In genomic region chr3L:21455196-21455595, dm6 we compare ENCODE assay signal across 2 fruit fly cellular contexts.
TF ChIP-seq lines count a peak whose summit lies in the region.

No protein-coding gene starts in this region.

- TF ChIP-seq CTCF in whole organism, embryonic (GFP tag; optimal IDR thresholded peaks at IDR 0.05; lab: Kevin White, UChicago) = no peak

TF ChIP-seq in whole organism, embryonic, 481 proteins besides CTCF, POLR2A, EP300 and RAD21 (continues in another document):
- TF ChIP-seq phol (tag; optimal IDR thresholded peaks at IDR 0.05; lab: Kevin White, UChicago) (peak; percentile 17), CG14710 (tag; optimal IDR thresholded peaks at IDR 0.05; lab: Kevin White, UChicago) (peak; percentile 23), chif (GFP tag; optimal IDR thresholded peaks at IDR 0.05; lab: Kevin White, UChicago) (peak in 1 of 2 experiments; percentile 0), CG32772 (GFP tag; IDR thresholded peaks at IDR 0.05; lab: Robert Waterston, UW) (no peak), gem (tag; optimal IDR thresholded peaks at IDR 0.05; lab: Kevin White, UChicago) (peak; percentile 39), CG32532 (GFP tag; IDR thresholded peaks at IDR 0.05; lab: Robert Waterston, UW) (no peak), CG10209 (GFP tag; optimal IDR thresholded peaks at IDR 0.05; lab: Kevin White, UChicago) (no peak), ac (GFP tag; optimal IDR thresholded peaks at IDR 0.05; lab: Kevin White, UChicago) (peak; percentile 24), Chrac-16 (GFP tag; optimal IDR thresholded peaks at IDR 0.05; lab: Kevin White, UChicago) (no peak), CG9727 (GFP tag; optimal IDR thresholded peaks at IDR 0.05; lab: Kevin White, UChicago) (peak; percentile 45), CG12104 (GFP tag; optimal IDR thresholded peaks at IDR 0.05; lab: Kevin White, UChicago) (no peak), CG18262 (tag; optimal IDR thresholded peaks at IDR 0.05; lab: Kevin White, UChicago) (peak; percentile 39), CG14860 (GFP tag; IDR thresholded peaks at IDR 0.05; lab: Robert Waterston, UW; ENCODE audit: partially characterized antibody) (no peak), Oaz (GFP tag; IDR thresholded peaks at IDR 0.05; lab: Robert Waterston, UW) (no peak), bsh (GFP tag; optimal IDR thresholded peaks at IDR 0.05; lab: Kevin White, UChicago) (peak in 1 of 2 experiments; percentile 27), CG1024 (GFP tag; IDR thresholded peaks at IDR 0.05; lab: Robert Waterston, UW) (no peak), CG4404 (GFP tag; IDR thresholded peaks at IDR 0.05; lab: Robert Waterston, UW) (peak; percentile 20; the same call in 1 of the 2 replicates), lola (GFP tag; optimal IDR thresholded peaks at IDR 0.05; lab: Kevin White, UChicago) (peak in 1 of 3 experiments; percentile 17), CG11723 (GFP tag; optimal IDR thresholded peaks at IDR 0.05; lab: Kevin White, UChicago) (no peak), sens (GFP tag; lab: Kevin White, UChicago) (peak; percentile 82), Camta (GFP tag; optimal IDR thresholded peaks at IDR 0.05; lab: Kevin White, UChicago) (no peak), zen (tag; optimal IDR thresholded peaks at IDR 0.05; lab: Kevin White, UChicago) (peak; percentile 56), dmrt11E (tag; optimal IDR thresholded peaks at IDR 0.05; lab: Kevin White, UChicago) (peak; percentile 59), CG9609 (GFP tag; optimal IDR thresholded peaks at IDR 0.05; lab: Kevin White, UChicago) (no peak), jumu (GFP tag; optimal IDR thresholded peaks at IDR 0.05; lab: Kevin White, UChicago) (no peak), shn (GFP tag; optimal IDR thresholded peaks at IDR 0.05; lab: Kevin White, UChicago) (no peak), CG10979 (tag; optimal IDR thresholded peaks at IDR 0.05; lab: Kevin White, UChicago) (peak; percentile 41), CG3163 (GFP tag; optimal IDR thresholded peaks at IDR 0.05; lab: Kevin White, UChicago) (no peak), CG10267 (tag; optimal IDR thresholded peaks at IDR 0.05; lab: Kevin White, UChicago) (peak; percentile 24), fd3F (GFP tag; optimal IDR thresholded peaks at IDR 0.05; lab: Kevin White, UChicago) (no peak), prd (optimal IDR thresholded peaks at IDR 0.05; lab: Kevin White, UChicago) (no peak), prd (GFP tag; IDR thresholded peaks at IDR 0.05; lab: Robert Waterston, UW) (peak; percentile 48; the same call in 1 of the 3 replicates), luna (GFP tag; optimal IDR thresholded peaks at IDR 0.05; lab: Kevin White, UChicago) (no peak), B-H2 (GFP tag; optimal IDR thresholded peaks at IDR 0.05; lab: Kevin White, UChicago) (no peak), CG16815 (GFP tag; optimal IDR thresholded peaks at IDR 0.05; lab: Kevin White, UChicago) (peak; percentile 1), aop (GFP tag; IDR thresholded peaks at IDR 0.05; lab: Robert Waterston, UW) (no peak), Opbp (GFP tag; IDR thresholded peaks at IDR 0.05; lab: Robert Waterston, UW; ENCODE audit: partially characterized antibody) (no peak), CG2120 (GFP tag; optimal IDR thresholded peaks at IDR 0.05; lab: Kevin White, UChicago) (no peak), CG14667 (GFP tag; IDR thresholded peaks at IDR 0.05; lab: Robert Waterston, UW) (no peak), CG18011 (GFP tag; optimal IDR thresholded peaks at IDR 0.05; lab: Kevin White, UChicago) (no peak), CG15696 (tag; optimal IDR thresholded peaks at IDR 0.05; lab: Kevin White, UChicago) (peak; percentile 19), pan (optimal IDR thresholded peaks at IDR 0.05; lab: Kevin White, UChicago) (no peak), pan (GFP tag; optimal IDR thresholded peaks at IDR 0.05 in 1 of 2, IDR thresholded peaks at IDR 0.05 in 1 of 2) (no peak), ftz-f1 (GFP tag; optimal IDR thresholded peaks at IDR 0.05; lab: Kevin White, UChicago) (no peak), knrl (GFP tag; IDR thresholded peaks at IDR 0.05; lab: Robert Waterston, UW; ENCODE audit: partially characterized antibody) (no peak), CG30431 (GFP tag; optimal IDR thresholded peaks at IDR 0.05; lab: Kevin White, UChicago) (no peak)

TF ChIP-seq in whole organism, prepupa, 60 proteins besides CTCF, POLR2A, EP300 and RAD21:
- TF ChIP-seq Eip78C (GFP tag; lab: Kevin White, UChicago) (peak; percentile 19), CG9139 (GFP tag; optimal IDR thresholded peaks at IDR 0.05; lab: Kevin White, UChicago) (no peak)
